Worm (Caenorhabditis elegans) whole organism, young adult: ENCODE data around the gene mccc-1.

Experiments used
- B0019.2 ChIP-seq: fragments of 200-800 bp; sonication (Bioruptor generic); conservative IDR thresholded peaks from 2 replicates; pipeline ENCODE4 v1.3.6; 2022; ENCODE audit warnings: missing genetic modification reagents, missing genetic modification characterization, missing compliant biosample characterization
- B0261.1 ChIP-seq: sonication (generic microtip); optimal IDR thresholded peaks from 2 replicates; lab custom pipeline; 2016; ENCODE audit warnings: mild to moderate bottlenecking, missing genetic modification characterization, moderate library complexity, missing compliant biosample characterization
- C17E4.6 ChIP-seq: fragments of 200-800 bp; sonication (Bioruptor generic); IDR thresholded peaks from 2 replicates; pipeline ENCODE4 v1.3.6; 2022; ENCODE audit warnings: missing genetic modification reagents, missing genetic modification characterization, missing compliant biosample characterization
- F10E7.11 ChIP-seq: sonication (generic microtip); optimal IDR thresholded peaks from 2 replicates; lab custom pipeline; 2017; ENCODE audit warnings: mild to moderate bottlenecking, missing genetic modification characterization, moderate library complexity, missing compliant biosample characterization
- F39B2.1 ChIP-seq: fragments of 200-800 bp; sonication (Bioruptor generic); IDR thresholded peaks from 2 replicates; pipeline ENCODE4 v1.3.6; 2022; ENCODE audit warnings: missing genetic modification reagents, missing genetic modification characterization, missing compliant biosample characterization
- F52B5.7 ChIP-seq: sonication (generic microtip); optimal IDR thresholded peaks from 2 replicates; lab custom pipeline; 2016; ENCODE audit warnings: mild to moderate bottlenecking, missing genetic modification characterization, missing compliant biosample characterization
- F57C9.4 ChIP-seq: sonication (generic microtip); optimal IDR thresholded peaks from 2 replicates; lab custom pipeline; 2017; ENCODE audit warnings: mild to moderate bottlenecking, missing genetic modification characterization, missing compliant biosample characterization
- Y53F4B.3 ChIP-seq: fragments of 200-800 bp; sonication (Bioruptor generic); IDR thresholded peaks from 2 replicates; pipeline ENCODE4 v1.3.6; 2022; ENCODE audit warnings: missing genetic modification reagents, missing genetic modification characterization, missing compliant biosample characterization
- Y53G8AR.9 ChIP-seq: fragments of 200-800 bp; sonication (Bioruptor generic); conservative IDR thresholded peaks from 2 replicates; pipeline ENCODE4 v1.3.6; 2022; ENCODE audit warnings: missing genetic modification reagents, missing genetic modification characterization, missing compliant biosample characterization
- Y56A3A.18 ChIP-seq: fragments of 200-800 bp; sonication (Bioruptor generic); IDR thresholded peaks from 2 replicates; pipeline ENCODE4 v1.3.6; 2022; ENCODE audit warnings: missing genetic modification reagents, missing genetic modification characterization, missing compliant biosample characterization
- Y67H2A.10 ChIP-seq: fragments of 200-800 bp; sonication (Bioruptor generic); conservative IDR thresholded peaks from 2 replicates; pipeline ENCODE4 v1.3.6; 2022; ENCODE audit warnings: missing genetic modification reagents, missing genetic modification characterization, missing compliant biosample characterization
- Y79H2A.3 ChIP-seq: fragments of 200-800 bp; sonication (Bioruptor generic); conservative IDR thresholded peaks from 2 replicates; pipeline ENCODE4 v1.3.6; 2022; ENCODE audit warnings: missing genetic modification reagents, missing genetic modification characterization, missing compliant biosample characterization
- ZK185.1 ChIP-seq: sonication (generic microtip); optimal IDR thresholded peaks from 2 replicates; lab custom pipeline; 2016; ENCODE audit warnings: mild to moderate bottlenecking, missing genetic modification characterization, missing compliant biosample characterization; ENCODE audit not compliant: poor library complexity, severe bottlenecking
- attf-3 ChIP-seq: fragments of 200-800 bp; sonication (Bioruptor generic); conservative IDR thresholded peaks from 2 replicates; pipeline ENCODE4 v1.3.6; 2022; ENCODE audit warnings: missing genetic modification reagents, missing genetic modification characterization, missing compliant biosample characterization
- dox-1 ChIP-seq: fragments of 200-800 bp; sonication (Bioruptor generic); IDR thresholded peaks from 2 replicates; pipeline ENCODE4 v1.3.6; 2022; ENCODE audit warnings: missing genetic modification reagents, missing genetic modification characterization, missing compliant biosample characterization
- egrh-3 ChIP-seq: fragments of 200-800 bp; sonication (Bioruptor generic); IDR thresholded peaks from 2 replicates; pipeline ENCODE4 v1.3.6; 2022; ENCODE audit warnings: missing genetic modification reagents, missing genetic modification characterization, missing compliant biosample characterization
- ekl-4 ChIP-seq: fragments of 200-800 bp; sonication (Bioruptor generic); IDR thresholded peaks from 2 replicates; pipeline ENCODE4 v1.3.6; 2022; ENCODE audit warnings: missing genetic modification reagents, missing genetic modification characterization, missing compliant biosample characterization
- gei-17 ChIP-seq: fragments of 200-800 bp; sonication (Bioruptor generic); optimal IDR thresholded peaks from 2 replicates; lab custom pipeline; 2018; ENCODE audit warnings: mild to moderate bottlenecking, missing genetic modification characterization, missing compliant biosample characterization
- lag-1 ChIP-seq: fragments of 200-800 bp; sonication (Bioruptor generic); IDR thresholded peaks from 2 replicates; pipeline ENCODE4 v1.3.6; 2022; ENCODE audit warnings: missing genetic modification reagents, missing genetic modification characterization, missing compliant biosample characterization
- lin-26 ChIP-seq: fragments of 200-800 bp; sonication (Bioruptor generic); IDR thresholded peaks from 2 replicates; pipeline ENCODE4 v1.3.6; 2022; ENCODE audit warnings: missing genetic modification reagents, missing genetic modification characterization, missing compliant biosample characterization
- lin-35 ChIP-seq, 3 experiments: fragments of 150-350 bp in 2 of 3; sonication (generic microtip) in 1 of 3; optimal IDR thresholded peaks; 2 replicates each; lab custom pipeline; 2014 to 2018; ENCODE audit warnings: missing biosample characterization in 3 of 3, missing genetic modification characterization in 3 of 3, missing genetic modification reagents in 3 of 3
- lin-40 ChIP-seq: sonication (generic microtip); optimal IDR thresholded peaks from 2 replicates; lab custom pipeline; 2016; ENCODE audit warnings: missing genetic modification characterization, mild to moderate bottlenecking, missing compliant biosample characterization, missing genotype, missing genetic modification reagents
- lir-1 ChIP-seq: fragments of 200-800 bp; sonication (Bioruptor generic); conservative IDR thresholded peaks from 2 replicates; pipeline ENCODE4 v1.3.6; 2022; ENCODE audit warnings: missing genetic modification reagents, missing genetic modification characterization, missing compliant biosample characterization
- madf-10 ChIP-seq: sonication (generic microtip); optimal IDR thresholded peaks from 2 replicates; lab custom pipeline; 2016; ENCODE audit warnings: mild to moderate bottlenecking, missing genetic modification characterization, missing compliant biosample characterization
- madf-3 ChIP-seq: fragments of 200-800 bp; sonication (Bioruptor generic); IDR thresholded peaks from 2 replicates; pipeline ENCODE4 v1.3.6; 2022; ENCODE audit warnings: missing genetic modification reagents, missing genetic modification characterization, missing compliant biosample characterization
- mes-4 ChIP-seq: sonication (generic microtip); optimal IDR thresholded peaks from 2 replicates; lab custom pipeline; 2016; ENCODE audit warnings: missing genotype, missing genetic modification characterization, missing compliant biosample characterization
- nhr-27 ChIP-seq: fragments of 200-800 bp; sonication (Bioruptor generic); optimal IDR thresholded peaks from 2 replicates; lab custom pipeline; 2018; ENCODE audit warnings: mild to moderate bottlenecking, missing genetic modification characterization, moderate library complexity, missing compliant biosample characterization
- rcor-1 ChIP-seq: fragments of 200-800 bp; sonication (Bioruptor generic); IDR thresholded peaks from 2 replicates; pipeline ENCODE4 v1.3.6; 2022; ENCODE audit warnings: missing genetic modification reagents, missing genetic modification characterization, missing compliant biosample characterization
- rpc-1 ChIP-seq, 2 experiments: fragments of 150-350 bp in 1 of 2; sonication (generic microtip) in 1 of 2; optimal IDR thresholded peaks; 2 replicates each; lab custom pipeline; 2014 to 2018; ENCODE audit warnings: missing biosample characterization in 1 of 2, missing genetic modification characterization in 1 of 2, missing genetic modification reagents in 1 of 2, missing genotype in 1 of 2
- sdz-38 ChIP-seq: sonication (generic microtip); optimal IDR thresholded peaks from 2 replicates; lab custom pipeline; 2016; ENCODE audit warnings: missing genotype, missing genetic modification characterization, missing compliant biosample characterization
- somi-1 ChIP-seq: fragments of 200-800 bp; sonication (Bioruptor generic); optimal IDR thresholded peaks from 2 replicates; lab custom pipeline; 2018; ENCODE audit warnings: mild to moderate bottlenecking, missing genetic modification characterization, missing compliant biosample characterization
- tlf-1 ChIP-seq: fragments of 200-800 bp; sonication (Bioruptor generic); optimal IDR thresholded peaks from 2 replicates; lab custom pipeline; 2018; ENCODE audit warnings: mild to moderate bottlenecking, missing genetic modification characterization, missing compliant biosample characterization
- zfh-2 ChIP-seq: fragments of 200-800 bp; sonication (Bioruptor generic); conservative IDR thresholded peaks from 2 replicates; pipeline ENCODE4 v1.3.6; 2022; ENCODE audit warnings: missing genetic modification reagents, missing genetic modification characterization, missing compliant biosample characterization
- ztf-22 ChIP-seq: fragments of 200-800 bp; sonication (Bioruptor generic); optimal IDR thresholded peaks from 2 replicates; lab custom pipeline; 2018; ENCODE audit warnings: mild to moderate bottlenecking, missing genetic modification characterization, moderate library complexity, missing compliant biosample characterization

The mccc-1 gene

ce11 chrIV:9846574-9846973 lies 37.8 kb upstream of the mccc-1 start, which contains the start of gene K07F5.6:
Gene K07F5.6 (minus strand): TSS chrIV:9846674.
- TF ChIP-seq ztf-22 (no peak), ekl-4 (GFP tag; lab: Robert Waterston, UW) (no peak), attf-3 (GFP tag; lab: Robert Waterston, UW) (no peak), B0261.1 (tag; lab: Kevin White, UChicago) (no peak), Y56A3A.18 (no peak)

ce11 chrIV:9848075-9848474 lies 36.3 kb upstream of the mccc-1 start, which contains the start of gene K07F5.7:
Gene K07F5.7 (minus strand): TSS chrIV:9848175.
- TF ChIP-seq gei-17 (GFP tag; lab: Kevin White, UChicago) = no peak
- TF ChIP-seq nhr-27 = no peak
- TF ChIP-seq mes-4 (tag; lab: Kevin White, UChicago) = no peak
- no peak for TF ChIP-seq lir-1
- no peak for TF ChIP-seq madf-10 (tag; lab: Kevin White, UChicago)
- TF ChIP-seq F57C9.4 (tag; lab: Kevin White, UChicago) = no peak
- no peak for TF ChIP-seq sdz-38 (tag; lab: Kevin White, UChicago)
- TF ChIP-seq somi-1 (GFP tag; lab: Kevin White, UChicago) = no peak
- TF ChIP-seq B0019.2 (GFP tag; lab: Robert Waterston, UW) = no peak
- TF ChIP-seq F10E7.11 (tag; lab: Kevin White, UChicago) = no peak
- TF ChIP-seq Y53F4B.3 (GFP tag; lab: Robert Waterston, UW) = no peak
- no peak for TF ChIP-seq lin-40 (tag; lab: Kevin White, UChicago)
- TF ChIP-seq, all 124 proteins: peak for 0

ce11 chrIV:9849624-9850023 lies 34.7 kb upstream of the mccc-1 start, which contains the start of gene K07F5.8:
Gene K07F5.8 (minus strand): TSS chrIV:9849724.
- TF ChIP-seq dox-1 (no peak), sdz-38 (tag; lab: Kevin White, UChicago) (no peak), madf-3 (GFP tag; lab: Robert Waterston, UW) (no peak), ekl-4 (GFP tag; lab: Robert Waterston, UW) (no peak), C17E4.6 (GFP tag; lab: Robert Waterston, UW) (no peak), F52B5.7 (tag; lab: Kevin White, UChicago) (no peak), lin-35 (GFP tag; optimal IDR thresholded peaks at IDR 0.05; lab: Kevin White, UChicago) (no peak), lin-26 (no peak), rpc-1 (optimal IDR thresholded peaks at IDR 0.05; lab: Kevin White, UChicago) (no peak), rpc-1 (tag; optimal IDR thresholded peaks at IDR 0.05; lab: Kevin White, UChicago) (no peak), Y53G8AR.9 (GFP tag; lab: Robert Waterston, UW) (no peak), madf-10 (tag; lab: Kevin White, UChicago) (no peak), ZK185.1 (no peak), lag-1 (GFP tag; lab: Robert Waterston, UW) (no peak), zfh-2 (no peak), tlf-1 (GFP tag; lab: Kevin White, UChicago) (no peak), F39B2.1 (GFP tag; lab: Robert Waterston, UW) (no peak), ztf-22 (no peak)

- TF ChIP-seq Y79H2A.3 (GFP tag; lab: Robert Waterston, UW) (no peak), ekl-4 (GFP tag; lab: Robert Waterston, UW) (no peak), egrh-3 (GFP tag; lab: Robert Waterston, UW) (no peak), Y67H2A.10 (GFP tag; lab: Robert Waterston, UW) (no peak), rcor-1 (GFP tag; lab: Robert Waterston, UW) (no peak)
Measured at ce11 chrIV:9850931-9851330, 33.4 kb upstream of the mccc-1 start, which contains the start of gene ssp-10. Gene ssp-10 (minus strand): TSS chrIV:9851031.
